Fruit fly (Drosophila melanogaster) whole organism, embryonic: ENCODE results near the gene wwk.

Experiments
- ATbp ChIP-seq: fragments of 200-800 bp; sonication (Bioruptor generic); optimal IDR thresholded peaks from 2 replicates; lab custom pipeline; 2017; ENCODE audit warnings: missing biosample characterization, mild to moderate bottlenecking, missing genetic modification characterization, missing genetic modification reagents
- CG11696 ChIP-seq: fragments of 200-800 bp; sonication (Bioruptor generic); IDR thresholded peaks from 2 replicates; pipeline ENCODE4 v1.3.6; 2022; ENCODE audit warnings: missing biosample characterization, missing genetic modification characterization
- CG11723 ChIP-seq: fragments of 200-800 bp; sonication (Bioruptor generic); optimal IDR thresholded peaks from 2 replicates; lab custom pipeline; 2017; ENCODE audit warnings: missing biosample characterization, mild to moderate bottlenecking, missing genetic modification characterization
- CG12299 ChIP-seq: fragments of 200-800 bp; sonication (Bioruptor generic); optimal IDR thresholded peaks from 2 replicates; lab custom pipeline; 2018; ENCODE audit warnings: missing biosample characterization, mild to moderate bottlenecking, missing genetic modification characterization
- CG1233 ChIP-seq: fragments of 200-800 bp; sonication (Bioruptor generic); optimal IDR thresholded peaks from 4 replicates; lab custom pipeline; 2018; ENCODE audit warnings: missing biosample characterization, mild to moderate bottlenecking, missing genetic modification characterization
- CG12744 ChIP-seq: fragments of 200-800 bp; sonication (Bioruptor generic); optimal IDR thresholded peaks from 2 replicates; lab custom pipeline; 2016; ENCODE audit warnings: missing biosample characterization, missing genetic modification characterization
- CG14667 ChIP-seq: fragments of 200-800 bp; sonication (Bioruptor generic); IDR thresholded peaks from 2 replicates; pipeline ENCODE4 v1.3.6; 2022; ENCODE audit warnings: missing biosample characterization, missing genetic modification characterization
- CG15269 ChIP-seq: fragments of 200-800 bp; sonication (Bioruptor generic); optimal IDR thresholded peaks from 2 replicates; lab custom pipeline; 2018; ENCODE audit warnings: missing biosample characterization, mild to moderate bottlenecking, missing genetic modification characterization, moderate library complexity
- CG16813 ChIP-seq: fragments of 200-800 bp; sonication (Bioruptor generic); IDR thresholded peaks from 3 replicates; pipeline ENCODE4 v1.3.6; 2022; ENCODE audit warnings: missing biosample characterization, missing genetic modification characterization; ENCODE audit not compliant: partially characterized antibody
- CG18476 ChIP-seq: fragments of 200-800 bp; sonication (Bioruptor generic); optimal IDR thresholded peaks from 2 replicates; lab custom pipeline; 2016; ENCODE audit warnings: missing biosample characterization, mild to moderate bottlenecking, missing genetic modification characterization
- CG2116 ChIP-seq: fragments of 200-800 bp; sonication (Bioruptor generic); optimal IDR thresholded peaks from 3 replicates; lab custom pipeline; 2018; ENCODE audit warnings: missing biosample characterization, mild to moderate bottlenecking, missing genetic modification characterization
- CG3281 ChIP-seq: fragments of 200-800 bp; sonication (Bioruptor generic); optimal IDR thresholded peaks from 3 replicates; lab custom pipeline; 2017; ENCODE audit warnings: missing biosample characterization, mild to moderate bottlenecking, missing genetic modification characterization
- CG34224 ChIP-seq: fragments of 200-800 bp; sonication (Bioruptor generic); IDR thresholded peaks from 3 replicates; pipeline ENCODE4 v1.3.6; 2022; ENCODE audit warnings: missing biosample characterization, missing genetic modification characterization; ENCODE audit not compliant: partially characterized antibody
- CG34376 ChIP-seq: fragments of 200-800 bp; sonication (Bioruptor generic); optimal IDR thresholded peaks from 2 replicates; lab custom pipeline; 2018; ENCODE audit warnings: missing biosample characterization, mild to moderate bottlenecking, missing genetic modification characterization
- CG4617 ChIP-seq: fragments of 200-800 bp; sonication (Bioruptor generic); optimal IDR thresholded peaks from 3 replicates; lab custom pipeline; 2016; ENCODE audit warnings: missing biosample characterization, missing genetic modification characterization, borderline replicate concordance
- CG4730 ChIP-seq: fragments of 200-800 bp; sonication (Bioruptor generic); IDR thresholded peaks from 2 replicates; pipeline ENCODE4 v1.3.6; 2022; ENCODE audit warnings: missing biosample characterization, missing genetic modification characterization
- CG5953 ChIP-seq: fragments of 200-800 bp; sonication (Bioruptor generic); IDR thresholded peaks from 2 replicates; pipeline ENCODE4 v1.3.6; 2022; ENCODE audit warnings: missing biosample characterization, missing genetic modification characterization
- CG7745 ChIP-seq: fragments of 200-800 bp; sonication (Bioruptor generic); optimal IDR thresholded peaks from 2 replicates; lab custom pipeline; 2018; ENCODE audit warnings: missing biosample characterization, mild to moderate bottlenecking, missing genetic modification characterization, moderate library complexity
- CG8765 ChIP-seq: fragments of 200-800 bp; sonication (Bioruptor generic); IDR thresholded peaks from 2 replicates; pipeline ENCODE4 v1.3.6; 2022; ENCODE audit warnings: missing biosample characterization, missing genetic modification characterization
- CG9215 ChIP-seq: fragments of 200-800 bp; sonication (Bioruptor generic); IDR thresholded peaks from 2 replicates; pipeline ENCODE4 v1.3.6; 2022; ENCODE audit warnings: missing biosample characterization, missing genetic modification characterization
- CG9609 ChIP-seq: fragments of 200-800 bp; sonication (Bioruptor generic); optimal IDR thresholded peaks from 3 replicates; lab custom pipeline; 2016; ENCODE audit warnings: missing biosample characterization, missing genetic modification characterization
- CG9817 ChIP-seq: fragments of 200-800 bp; sonication (Bioruptor generic); optimal IDR thresholded peaks from 2 replicates; lab custom pipeline; 2018; ENCODE audit warnings: missing biosample characterization, mild to moderate bottlenecking, missing genetic modification characterization, moderate library complexity
- Fer2 ChIP-seq: fragments of 200-800 bp; sonication (Bioruptor generic); optimal IDR thresholded peaks from 2 replicates; lab custom pipeline; 2018; ENCODE audit warnings: missing biosample characterization, mild to moderate bottlenecking, missing genetic modification characterization, moderate library complexity
- Hmr ChIP-seq: fragments of 200-800 bp; sonication (Bioruptor generic); optimal IDR thresholded peaks from 3 replicates; lab custom pipeline; 2017; ENCODE audit warnings: mild to moderate bottlenecking, missing biosample characterization, missing genetic modification reagents, missing genetic modification characterization
- Hr3 ChIP-seq: fragments of 200-800 bp; sonication (Bioruptor generic); optimal IDR thresholded peaks from 3 replicates; lab custom pipeline; 2016; ENCODE audit warnings: missing biosample characterization, missing genetic modification characterization
- Hr51 ChIP-seq, 2 experiments: fragments of 200-800 bp; sonication (Bioruptor generic); optimal IDR thresholded peaks; 2 replicates in 1 of 2; 3 replicates in 1 of 2; lab custom pipeline; 2016 to 2018; ENCODE audit warnings: missing biosample characterization in 2 of 2, missing genetic modification characterization in 2 of 2, mild to moderate bottlenecking in 1 of 2, moderate library complexity in 1 of 2
- Jarid2 ChIP-seq: fragments of 200-800 bp; sonication (Bioruptor generic); optimal IDR thresholded peaks from 3 replicates; lab custom pipeline; 2017; ENCODE audit warnings: mild to moderate bottlenecking, missing biosample characterization, missing genetic modification reagents, missing genetic modification characterization
- Kr ChIP-seq: fragments of 200-800 bp; sonication (Bioruptor generic); optimal IDR thresholded peaks from 2 replicates; lab custom pipeline; 2017; ENCODE audit warnings: missing biosample characterization, mild to moderate bottlenecking, missing genetic modification characterization
- MESR4 ChIP-seq: fragments of 200-800 bp; sonication (Bioruptor generic); optimal IDR thresholded peaks from 2 replicates; lab custom pipeline; 2018; ENCODE audit warnings: missing biosample characterization, mild to moderate bottlenecking, missing genetic modification characterization, moderate library complexity
- Med ChIP-seq: fragments of 200-800 bp; sonication (Bioruptor generic); peaks from one replicate; lab custom pipeline; 2016; ENCODE audit warnings: missing biosample characterization, missing genetic modification characterization, mild to moderate bottlenecking, inconsistent platforms, moderate library complexity
- Myb ChIP-seq: fragments of 200-800 bp; sonication (Bioruptor generic); optimal IDR thresholded peaks from 2 replicates; lab custom pipeline; 2016; ENCODE audit warnings: missing biosample characterization, missing genetic modification characterization
- NC2α ChIP-seq: fragments of 200-800 bp; sonication (Bioruptor generic); optimal IDR thresholded peaks from 2 replicates; lab custom pipeline; 2016; ENCODE audit warnings: missing biosample characterization, missing genetic modification characterization
- Ravus ChIP-seq: fragments of 200-800 bp; sonication (Bioruptor generic); IDR thresholded peaks from 2 replicates; pipeline ENCODE4 v1.3.6; 2022; ENCODE audit warnings: missing biosample characterization, missing genetic modification characterization
- Sox100B ChIP-seq: fragments of 200-800 bp; sonication (Bioruptor generic); optimal IDR thresholded peaks from 3 replicates; lab custom pipeline; 2018; ENCODE audit warnings: missing biosample characterization, mild to moderate bottlenecking, missing genetic modification characterization
- Taf1 ChIP-seq: fragments of 200-800 bp; sonication (Bioruptor generic); IDR thresholded peaks from 2 replicates; pipeline ENCODE4 v1.3.6; 2022; ENCODE audit warnings: missing biosample characterization, missing genetic modification characterization
- al ChIP-seq: fragments of 200-800 bp; sonication (Bioruptor generic); IDR thresholded peaks from 2 replicates; pipeline ENCODE4 v1.3.6; 2022; ENCODE audit warnings: missing biosample characterization, missing genetic modification characterization
- az2 ChIP-seq: fragments of 200-800 bp; sonication (Bioruptor generic); optimal IDR thresholded peaks from 3 replicates; lab custom pipeline; 2016; ENCODE audit warnings: missing biosample characterization, missing genetic modification characterization
- chm ChIP-seq: fragments of 200-800 bp; sonication (Bioruptor generic); IDR thresholded peaks from 2 replicates; pipeline ENCODE4 v1.3.6; 2022; ENCODE audit warnings: missing biosample characterization, missing genetic modification characterization
- chn ChIP-seq: fragments of 200-800 bp; sonication (Bioruptor generic); optimal IDR thresholded peaks from 2 replicates; lab custom pipeline; 2016; ENCODE audit warnings: missing biosample characterization, missing genetic modification characterization
- emc ChIP-seq: fragments of 200-800 bp; sonication (Bioruptor generic); optimal IDR thresholded peaks from 2 replicates; lab custom pipeline; 2016; ENCODE audit warnings: missing biosample characterization, missing genetic modification characterization
- ewg ChIP-seq: fragments of 200-800 bp; sonication (Bioruptor generic); optimal IDR thresholded peaks from 3 replicates; lab custom pipeline; 2017; ENCODE audit warnings: mild to moderate bottlenecking, missing biosample characterization, missing genetic modification reagents, missing genetic modification characterization
- fd3F ChIP-seq: fragments of 200-800 bp; sonication (Bioruptor generic); optimal IDR thresholded peaks from 2 replicates; lab custom pipeline; 2018; ENCODE audit warnings: missing biosample characterization, mild to moderate bottlenecking, missing genetic modification characterization, moderate library complexity
- grau ChIP-seq: fragments of 200-800 bp; optimal IDR thresholded peaks from 3 replicates; lab custom pipeline; 2019; ENCODE audit warnings: missing biosample characterization, mild to moderate bottlenecking, missing genetic modification characterization, moderate library complexity
- jigr1 ChIP-seq: fragments of 200-800 bp; sonication (Bioruptor generic); IDR thresholded peaks from 3 replicates; pipeline ENCODE4 v1.3.6; 2022; ENCODE audit warnings: missing biosample characterization, missing genetic modification characterization
- kay ChIP-seq: fragments of 200-800 bp; sonication (Bioruptor generic); optimal IDR thresholded peaks from 2 replicates; lab custom pipeline; 2016; ENCODE audit warnings: missing biosample characterization, missing genetic modification characterization
- nerfin-1 ChIP-seq: fragments of 200-800 bp; sonication (Bioruptor generic); optimal IDR thresholded peaks from 3 replicates; lab custom pipeline; 2019; ENCODE audit warnings: missing biosample characterization, mild to moderate bottlenecking, missing genetic modification characterization, moderate library complexity
- ranshi ChIP-seq: fragments of 200-800 bp; sonication (Bioruptor generic); IDR thresholded peaks from 2 replicates; pipeline ENCODE4 v1.3.6; 2022; ENCODE audit warnings: missing biosample characterization, missing genetic modification characterization
- sens ChIP-seq: fragments of 200-800 bp; sonication (Bioruptor generic); peaks from one replicate; lab custom pipeline; 2016; ENCODE audit warnings: missing biosample characterization, missing genetic modification characterization
- sima ChIP-seq: fragments of 200-800 bp; sonication (Bioruptor generic); optimal IDR thresholded peaks from 2 replicates; lab custom pipeline; 2016; ENCODE audit warnings: missing biosample characterization, missing genetic modification characterization
- tll ChIP-seq, 2 experiments: fragments of 200-800 bp in 1 of 2; fragments of >200 bp in 1 of 2; sonication (Bioruptor generic) in 1 of 2; optimal IDR thresholded peaks; 2 replicates each; lab custom pipeline; 2017 to 2019; ENCODE audit warnings: missing biosample characterization in 2 of 2, missing genetic modification characterization in 2 of 2, mild to moderate bottlenecking in 1 of 2, moderate library complexity in 1 of 2
- tx ChIP-seq: fragments of 200-800 bp; sonication (Bioruptor generic); optimal IDR thresholded peaks from 2 replicates; lab custom pipeline; 2016; ENCODE audit warnings: missing biosample characterization, missing genetic modification characterization

wwk gene

DNA sequence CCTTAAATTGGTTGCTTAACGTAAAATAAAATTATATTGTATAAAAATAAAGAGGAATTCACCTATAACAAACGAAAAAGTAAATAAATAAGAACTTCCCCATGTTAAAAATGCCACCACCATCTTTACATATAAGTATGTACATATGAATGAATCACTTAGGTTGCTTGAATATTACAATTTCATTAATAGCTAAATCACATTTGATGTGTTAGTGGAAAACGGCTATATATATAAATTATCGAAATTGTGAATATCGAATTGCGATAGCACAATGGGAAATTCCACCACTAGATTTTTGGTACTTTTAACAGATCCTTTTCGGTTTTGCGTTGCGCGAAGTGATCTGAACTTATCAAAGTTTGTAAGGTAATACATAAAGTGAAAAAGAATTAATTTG is 13.2 kb upstream of the wwk start, which contains the start of the genes solo and vas (continued):
- TF ChIP-seq Hr3 (no peak), Fer2 (tag; lab: Kevin White, UChicago) (no peak), emc (GFP tag; lab: Kevin White, UChicago) (no peak), Kr (GFP tag; lab: Kevin White, UChicago) (no peak), CG1233 (GFP tag; lab: Kevin White, UChicago) (peak; percentile 20), Jarid2 (GFP tag; lab: Kevin White, UChicago) (no peak), kay (GFP tag; lab: Kevin White, UChicago) (no peak), CG11723 (GFP tag; lab: Kevin White, UChicago) (no peak), ATbp (GFP tag; lab: Kevin White, UChicago) (no peak), CG18476 (GFP tag; lab: Kevin White, UChicago) (peak; percentile 45), NC2α (no peak), ranshi (GFP tag; lab: Robert Waterston, UW) (0 out of 2 replicates have a peak, but pooled peaks have one; percentile 25), CG2116 (GFP tag; lab: Kevin White, UChicago) (peak; percentile 47), Med (GFP tag; lab: Kevin White, UChicago) (peak; percentile 77), CG34376 (GFP tag; lab: Kevin White, UChicago) (no peak), sima (GFP tag; lab: Kevin White, UChicago) (no peak), Hr51 (GFP tag; optimal IDR thresholded peaks at IDR 0.05; lab: Kevin White, UChicago) (peak in 1 of 2 experiments; percentile 52), MESR4 (GFP tag; lab: Kevin White, UChicago) (no peak), CG14667 (GFP tag; lab: Robert Waterston, UW) (no peak), CG8765 (GFP tag; lab: Robert Waterston, UW) (no peak), jigr1 (GFP tag; lab: Robert Waterston, UW) (no peak), al (no peak), CG12744 (GFP tag; lab: Kevin White, UChicago) (peak; percentile 25), fd3F (peak; percentile 40), CG16813 (GFP tag; lab: Robert Waterston, UW) (0 out of 3 replicates have a peak, but pooled peaks have one; percentile 29), chm (GFP tag; lab: Robert Waterston, UW) (peak; percentile 31; the same call in 1 of the 2 replicates), Taf1 (no peak), CG15269 (tag; lab: Kevin White, UChicago) (peak; percentile 69), CG3281 (no peak), nerfin-1 (tag; lab: Kevin White, UChicago) (peak; percentile 57), CG11696 (no peak), chn (no peak), CG12299 (tag; lab: Kevin White, UChicago) (no peak), Myb (GFP tag; lab: Kevin White, UChicago) (no peak), CG9215 (GFP tag; lab: Robert Waterston, UW) (no peak), tx (GFP tag; lab: Kevin White, UChicago) (no peak), Hmr (GFP tag; lab: Kevin White, UChicago) (peak; percentile 51), CG4730 (0 out of 2 replicates have a peak, but pooled peaks have one; percentile 12), CG5953 (no peak), sens (peak; percentile 88), az2 (GFP tag; lab: Kevin White, UChicago) (peak; percentile 26), grau (peak; percentile 68), CG9817 (tag; lab: Kevin White, UChicago) (peak; percentile 66), CG9609 (GFP tag; lab: Kevin White, UChicago) (no peak), CG34224 (no peak), ewg (peak; percentile 23), CG4617 (no peak), Sox100B (GFP tag; lab: Kevin White, UChicago) (peak; percentile 39), tll (GFP tag; optimal IDR thresholded peaks at IDR 0.05; lab: Kevin White, UChicago) (no peak), CG7745 (no peak), Ravus (GFP tag; lab: Robert Waterston, UW) (no peak)
